Fruit fly (Drosophila melanogaster): ENCODE data around the gene DopEcR.

dm6 chr3L:4409134-4409897 is 29.1 kb upstream of the DopEcR start:
- TF ChIP-seq Myc (optimal IDR thresholded peaks at IDR 0.05) = no peak
- no peak for TF ChIP-seq insv (optimal IDR thresholded peaks at IDR 0.05)
- TF ChIP-seq Sin3A (optimal IDR thresholded peaks at IDR 0.05) = no peak
- no peak for TF ChIP-seq h (optimal IDR thresholded peaks at IDR 0.05)

Data from Kc167 (cell line).